Worm (Caenorhabditis elegans): ENCODE measurements around the gene F18E9.1.
A peak's percentile ranks its signal among the peaks of the same experiment; 100 is the strongest.

Gene F18E9.1

ce11 chrX:8601235-8601634 is at the start of gene F18E9.1:
F18E9.1 (plus strand) TSS chrX:8601535.
- TF ChIP-seq ahr-1 (tag; optimal IDR thresholded peaks at IDR 0.05) (no peak), che-1 (tag; optimal IDR thresholded peaks at IDR 0.05) (no peak), ceh-14 (tag; optimal IDR thresholded peaks at IDR 0.05) (no peak), elt-2 (tag; optimal IDR thresholded peaks at IDR 0.05) (no peak), unc-42 (tag; optimal IDR thresholded peaks at IDR 0.05) (no peak)

- no peak for TF ChIP-seq hlh-8 (tag; optimal IDR thresholded peaks at IDR 0.05)
- TF ChIP-seq hlh-30 (tag; optimal IDR thresholded peaks at IDR 0.05; ENCODE audit: insufficient read depth), result peak; percentile 64
- TF ChIP-seq Y22D7AL.16 (tag; optimal IDR thresholded peaks at IDR 0.05), result no peak
- TF ChIP-seq ceh-30 (tag; optimal IDR thresholded peaks at IDR 0.05), result no peak
- TF ChIP-seq zip-5 (tag; optimal IDR thresholded peaks at IDR 0.05), result no peak
- TF ChIP-seq unc-55 (GFP tag; optimal IDR thresholded peaks at IDR 0.05), result peak; percentile 31
- TF ChIP-seq nhr-11 (tag; optimal IDR thresholded peaks at IDR 0.05), result no peak
- no peak for TF ChIP-seq eyg-1 (tag; optimal IDR thresholded peaks at IDR 0.05)
- TF ChIP-seq unc-86 (tag; optimal IDR thresholded peaks at IDR 0.05), result no peak
- no peak for TF ChIP-seq ceh-48 (tag; optimal IDR thresholded peaks at IDR 0.05)
- no peak for TF ChIP-seq che-1 (tag; optimal IDR thresholded peaks at IDR 0.05)
- TF ChIP-seq npax-4 (tag; optimal IDR thresholded peaks at IDR 0.05), result no peak
- TF ChIP-seq pha-4 (tag; optimal IDR thresholded peaks at IDR 0.05), result no peak
- TF ChIP-seq ets-4 (tag; optimal IDR thresholded peaks at IDR 0.05), result no peak
- TF ChIP-seq C38D4.7 (GFP tag; optimal IDR thresholded peaks at IDR 0.05), result no peak
- peak; percentile 10 for TF ChIP-seq tbx-7 (tag; optimal IDR thresholded peaks at IDR 0.05)
- no peak for TF ChIP-seq hlh-13 (GFP tag; optimal IDR thresholded peaks at IDR 0.05)
- TF ChIP-seq elt-2 (tag; optimal IDR thresholded peaks at IDR 0.05), result peak; percentile 47
- TF ChIP-seq lin-11 (tag; optimal IDR thresholded peaks at IDR 0.05), result no peak
- TF ChIP-seq lim-6 (tag; optimal IDR thresholded peaks at IDR 0.05), result no peak
- no peak for TF ChIP-seq pros-1 (tag; optimal IDR thresholded peaks at IDR 0.05)
- no peak for TF ChIP-seq sox-2 (GFP tag; IDR thresholded peaks at IDR 0.05)
- no peak for TF ChIP-seq ceh-19 (GFP tag; optimal IDR thresholded peaks at IDR 0.05)
- peak; percentile 77 for TF ChIP-seq ceh-31 (tag; optimal IDR thresholded peaks at IDR 0.05)
- TF ChIP-seq C08G9.2 (tag; optimal IDR thresholded peaks at IDR 0.05), result peak; percentile 1
- peak; percentile 70 for TF ChIP-seq nfya-1 (tag; optimal IDR thresholded peaks at IDR 0.05)
- peak; percentile 41 for TF ChIP-seq ceh-34 (tag; optimal IDR thresholded peaks at IDR 0.05)
- no peak for TF ChIP-seq odd-2 (tag; optimal IDR thresholded peaks at IDR 0.05)
- TF ChIP-seq mec-3 (tag; optimal IDR thresholded peaks at IDR 0.05; ENCODE audit: borderline replicate concordance), result no peak
- TF ChIP-seq T23F11.4 (GFP tag; optimal IDR thresholded peaks at IDR 0.05), result no peak
- TF ChIP-seq ceh-22 (tag; optimal IDR thresholded peaks at IDR 0.05), result no peak
- no peak for TF ChIP-seq ceh-6 (GFP tag; optimal IDR thresholded peaks at IDR 0.05)
- TF ChIP-seq unc-42 (tag; optimal IDR thresholded peaks at IDR 0.05), result peak; percentile 74
- no peak for TF ChIP-seq dmd-4 (tag; optimal IDR thresholded peaks at IDR 0.05; ENCODE audit: borderline replicate concordance)
- TF ChIP-seq fkh-6 (tag; optimal IDR thresholded peaks at IDR 0.05), result no peak
- no peak for TF ChIP-seq pat-9 (tag; optimal IDR thresholded peaks at IDR 0.05)
- no peak for TF ChIP-seq ceh-24 (tag; optimal IDR thresholded peaks at IDR 0.05)
- TF ChIP-seq elt-4 (tag; optimal IDR thresholded peaks at IDR 0.05), result no peak
- TF ChIP-seq nhr-232 (tag; optimal IDR thresholded peaks at IDR 0.05), result no peak
- no peak for TF ChIP-seq hlh-6 (tag; optimal IDR thresholded peaks at IDR 0.05)
- no peak for TF ChIP-seq F13H6.1 (tag; optimal IDR thresholded peaks at IDR 0.05)
- TF ChIP-seq pax-1 (tag; optimal IDR thresholded peaks at IDR 0.05), result peak; percentile 28
- no peak for TF ChIP-seq ceh-9 (tag; optimal IDR thresholded peaks at IDR 0.05)
- TF ChIP-seq fax-1 (tag; optimal IDR thresholded peaks at IDR 0.05), result no peak
- no peak for TF ChIP-seq unc-3 (GFP tag; conservative IDR thresholded peaks at IDR 0.05)
- TF ChIP-seq unc-3 (tag; optimal IDR thresholded peaks at IDR 0.05), result no peak
- peak; percentile 26 for TF ChIP-seq rnt-1 (tag; optimal IDR thresholded peaks at IDR 0.05)
- TF ChIP-seq ceh-14 (tag; optimal IDR thresholded peaks at IDR 0.05), result no peak
- peak; percentile 61 for TF ChIP-seq ref-2 (tag; optimal IDR thresholded peaks at IDR 0.05)
- TF ChIP-seq tbx-2 (tag; optimal IDR thresholded peaks at IDR 0.05), result peak; percentile 79
Measured at ce11 chrX:8551687-8552327, 49.5 kb upstream of the F18E9.1 start, which contains the start of gene dhhc-14. dhhc-14 (plus strand) TSS chrX:8552277.

Measured in whole organism, late embryonic.